Worm (Caenorhabditis elegans): Measurements from ENCODE around the gene C18H7.11.

ce11 chrIV:633565-633964 is 36.9 kb downstream of the C18H7.11 start:
- TF ChIP-seq flt-1 (GFP tag; IDR thresholded peaks at IDR 0.05) = no peak
- TF ChIP-seq tab-1 (GFP tag; IDR thresholded peaks at IDR 0.05) = no peak
- no peak for TF ChIP-seq T22C8.4 (GFP tag; IDR thresholded peaks at IDR 0.05)
- TF ChIP-seq cog-1 (tag; optimal IDR thresholded peaks at IDR 0.05) = no peak
- no peak for TF ChIP-seq med-1 (GFP tag; optimal IDR thresholded peaks at IDR 0.05; ENCODE audit: insufficient read depth)
- no peak for TF ChIP-seq ztf-23 (GFP tag; IDR thresholded peaks at IDR 0.05)
- TF ChIP-seq klf-2 (GFP tag; conservative IDR thresholded peaks at IDR 0.05) = no peak

Data from whole organism, midembryonic.